Worm (Caenorhabditis elegans) whole organism, L4 larva: ENCODE measurements around the gene C03B1.7.

Source experiments
- D1046.2 ChIP-seq: fragments of 200-800 bp; sonication (Bioruptor generic); IDR thresholded peaks from 2 replicates; pipeline ENCODE4 v1.3.6; 2022; ENCODE audit warnings: missing genetic modification characterization, missing compliant biosample characterization
- F37D6.2 ChIP-seq: sonication (generic microtip); optimal IDR thresholded peaks from 2 replicates; lab custom pipeline; 2016; ENCODE audit warnings: mild to moderate bottlenecking, missing genetic modification characterization, missing compliant biosample characterization
- F44E2.7 ChIP-seq: fragments of 200-800 bp; sonication (Bioruptor generic); IDR thresholded peaks from 2 replicates; pipeline ENCODE4 v2.1.2; 2022; ENCODE audit warnings: missing genetic modification characterization, missing compliant biosample characterization
- F49E8.2 ChIP-seq: sonication (generic microtip); optimal IDR thresholded peaks from 2 replicates; lab custom pipeline; 2016; ENCODE audit warnings: missing compliant biosample characterization, mild to moderate bottlenecking, missing genetic modification characterization, borderline replicate concordance
- R02D3.7 ChIP-seq: fragments of 150-350 bp; sonication (generic microtip); optimal IDR thresholded peaks from 3 replicates; lab custom pipeline; 2014; ENCODE audit warnings: missing biosample characterization, missing genetic modification characterization
- T20F7.1 ChIP-seq: fragments of 200-800 bp; sonication (Bioruptor generic); optimal IDR thresholded peaks from 2 replicates; lab custom pipeline; 2018; ENCODE audit warnings: mild to moderate bottlenecking, missing genetic modification characterization, missing compliant biosample characterization
- Y105C5A.15 ChIP-seq: fragments of 200-800 bp; sonication (Bioruptor generic); IDR thresholded peaks from 2 replicates; pipeline ENCODE4 v1.3.6; 2022; ENCODE audit warnings: missing genetic modification characterization, missing compliant biosample characterization
- Y48G9A.11 ChIP-seq: fragments of 200-800 bp; sonication (Bioruptor generic); IDR thresholded peaks from 2 replicates; pipeline ENCODE4 v1.3.6; 2022; ENCODE audit warnings: missing genetic modification reagents, missing genetic modification characterization, missing compliant biosample characterization
- Y5F2A.4 ChIP-seq: fragments of 200-800 bp; sonication (Bioruptor generic); optimal IDR thresholded peaks from 2 replicates; lab custom pipeline; 2018; ENCODE audit warnings: mild to moderate bottlenecking, missing genetic modification characterization, missing compliant biosample characterization
- Y75B8A.6 ChIP-seq: fragments of 200-800 bp; sonication (Bioruptor generic); IDR thresholded peaks from 2 replicates; pipeline ENCODE4 v1.3.6; 2022; ENCODE audit warnings: missing genetic modification reagents, missing genetic modification characterization, missing compliant biosample characterization
- aly-2 ChIP-seq: sonication (generic microtip); optimal IDR thresholded peaks from 2 replicates; lab custom pipeline; 2018; ENCODE audit warnings: missing biosample characterization, missing genetic modification characterization
- ama-1 ChIP-seq: fragments of 150-350 bp; optimal IDR thresholded peaks from 2 replicates; lab custom pipeline; 2014; ENCODE audit warnings: inconsistent platforms, mixed read lengths
- arid-1 ChIP-seq: fragments of 200-800 bp; sonication (Bioruptor generic); conservative IDR thresholded peaks from 2 replicates; pipeline ENCODE4 v1.3.6; 2022; ENCODE audit warnings: missing genetic modification reagents, missing genetic modification characterization, missing compliant biosample characterization
- ceh-20 ChIP-seq: fragments of 200-800 bp; sonication (Bioruptor generic); IDR thresholded peaks from 2 replicates; pipeline ENCODE4 v1.3.6; 2022; ENCODE audit warnings: missing genetic modification reagents, missing genetic modification characterization, missing compliant biosample characterization
- ceh-44 ChIP-seq: fragments of 200-800 bp; sonication (Bioruptor generic); IDR thresholded peaks from 2 replicates; pipeline ENCODE4 v1.3.6; 2022; ENCODE audit warnings: missing genetic modification reagents, missing genetic modification characterization, missing compliant biosample characterization
- ces-1 ChIP-seq: fragments of 150-350 bp; sonication (generic microtip); optimal IDR thresholded peaks from 4 replicates; lab custom pipeline; 2014; ENCODE audit warnings: missing biosample characterization, missing genetic modification reagents, missing genetic modification characterization
- ctbp-1 ChIP-seq: fragments of 200-800 bp; sonication (Bioruptor generic); IDR thresholded peaks from 2 replicates; pipeline ENCODE4 v1.3.6; 2022; ENCODE audit warnings: missing genetic modification reagents, missing genetic modification characterization, missing compliant biosample characterization
- daf-8 ChIP-seq: fragments of 200-800 bp; sonication (Bioruptor generic); IDR thresholded peaks from 2 replicates; pipeline ENCODE4 v1.3.6; 2022; ENCODE audit warnings: missing genetic modification characterization, missing compliant biosample characterization
- dmd-6 ChIP-seq: fragments of 200-800 bp; sonication (Bioruptor generic); IDR thresholded peaks from 2 replicates; pipeline ENCODE4 v1.3.6; 2022; ENCODE audit warnings: missing genetic modification reagents, missing genetic modification characterization, missing compliant biosample characterization
- dmd-9 ChIP-seq: fragments of 200-800 bp; sonication (Bioruptor generic); IDR thresholded peaks from 2 replicates; pipeline ENCODE4 v1.3.6; 2022; ENCODE audit warnings: missing genetic modification reagents, missing genetic modification characterization, missing compliant biosample characterization
- dpl-1 ChIP-seq: fragments of 150-350 bp; optimal IDR thresholded peaks from 2 replicates; lab custom pipeline; 2014; ENCODE audit warnings: missing biosample characterization, missing genetic modification reagents, missing genetic modification characterization
- duxl-1 ChIP-seq: sonication (generic microtip); optimal IDR thresholded peaks from 2 replicates; lab custom pipeline; 2016; ENCODE audit warnings: mild to moderate bottlenecking, missing genetic modification characterization, moderate library complexity, missing compliant biosample characterization; ENCODE audit not compliant: poor library complexity
- dve-1 ChIP-seq: sonication (generic microtip); optimal IDR thresholded peaks from 2 replicates; lab custom pipeline; 2017; ENCODE audit warnings: antibody characterized with exemption, mild to moderate bottlenecking, missing genetic modification characterization, missing compliant biosample characterization; ENCODE audit not compliant: insufficient read depth
- egl-27 ChIP-seq: sonication (generic microtip); optimal IDR thresholded peaks from 3 replicates; lab custom pipeline; 2017; ENCODE audit warnings: missing biosample characterization, missing genetic modification reagents, missing genetic modification characterization
- egl-43 ChIP-seq: fragments of 200-800 bp; sonication (Bioruptor generic); IDR thresholded peaks from 2 replicates; pipeline ENCODE4 v1.3.6; 2022; ENCODE audit warnings: missing genetic modification reagents, missing genetic modification characterization, missing compliant biosample characterization
- fkh-10 ChIP-seq: fragments of 150-350 bp; optimal IDR thresholded peaks from 2 replicates; lab custom pipeline; 2014; ENCODE audit warnings: missing biosample characterization, missing genetic modification reagents, missing genetic modification characterization
- hif-1 ChIP-seq, 2 experiments: sonication (generic microtip); optimal IDR thresholded peaks; 2 replicates each; lab custom pipeline; 2016 to 2017; ENCODE audit warnings: missing compliant biosample characterization in 2 of 2, missing genetic modification characterization in 2 of 2, missing genetic modification reagents in 2 of 2, missing genotype in 2 of 2, mild to moderate bottlenecking in 1 of 2
- jun-1 ChIP-seq: fragments of 150-350 bp; optimal IDR thresholded peaks from 2 replicates; lab custom pipeline; 2014; ENCODE audit warnings: missing biosample characterization, missing genetic modification reagents, missing genetic modification characterization
- lin-13 ChIP-seq: fragments of 150-350 bp; optimal IDR thresholded peaks from 2 replicates; lab custom pipeline; 2014; ENCODE audit warnings: missing biosample characterization, missing genetic modification reagents, missing genetic modification characterization
- lsy-2 ChIP-seq, 2 experiments: fragments of 150-350 bp in 1 of 2; sonication (generic microtip) in 1 of 2; optimal IDR thresholded peaks; 2 replicates each; lab custom pipeline; 2014 to 2017; ENCODE audit warnings: missing biosample characterization in 2 of 2, missing genetic modification characterization in 2 of 2
- madf-5 ChIP-seq, 2 experiments: fragments of 200-800 bp; sonication (Bioruptor generic); IDR thresholded peaks; 2 replicates each; pipeline ENCODE4 v1.3.6; 2022; ENCODE audit warnings: missing compliant biosample characterization in 2 of 2, missing genetic modification characterization in 2 of 2
- mes-2 ChIP-seq: sonication (generic microtip); optimal IDR thresholded peaks from 2 replicates; lab custom pipeline; 2016; ENCODE audit warnings: missing genotype, mild to moderate bottlenecking, missing genetic modification characterization, missing compliant biosample characterization; ENCODE audit not compliant: poor library complexity, severe bottlenecking
- nhr-11 ChIP-seq: fragments of 150-350 bp; optimal IDR thresholded peaks from 2 replicates; lab custom pipeline; 2014; ENCODE audit warnings: missing biosample characterization, missing genetic modification characterization
- nhr-25 ChIP-seq: sonication (generic microtip); optimal IDR thresholded peaks from 2 replicates; lab custom pipeline; 2017; ENCODE audit warnings: missing genetic modification characterization, mild to moderate bottlenecking, missing compliant biosample characterization, antibody characterized with exemption, moderate library complexity, borderline replicate concordance; ENCODE audit not compliant: insufficient read depth
- nhr-77 ChIP-seq: fragments of 150-350 bp; optimal IDR thresholded peaks from 2 replicates; lab custom pipeline; 2014; ENCODE audit warnings: missing biosample characterization, missing genetic modification characterization
- rbr-2 ChIP-seq: sonication (generic microtip); optimal IDR thresholded peaks from 2 replicates; lab custom pipeline; 2016; ENCODE audit warnings: missing genotype, missing genetic modification characterization, missing compliant biosample characterization
- saeg-2 ChIP-seq: fragments of 200-800 bp; sonication (Bioruptor generic); IDR thresholded peaks from 2 replicates; pipeline ENCODE4 v1.3.6; 2022; ENCODE audit warnings: missing genetic modification reagents, missing genetic modification characterization, missing compliant biosample characterization
- set-16 ChIP-seq: fragments of 200-800 bp; sonication (Bioruptor generic); IDR thresholded peaks from 2 replicates; pipeline ENCODE4 v1.3.6; 2022; ENCODE audit warnings: missing genetic modification reagents, missing genetic modification characterization, missing compliant biosample characterization
- skn-1 ChIP-seq: fragments of 150-350 bp; optimal IDR thresholded peaks from 2 replicates; lab custom pipeline; 2014; ENCODE audit warnings: missing biosample characterization, missing genetic modification characterization
- snpc-4 ChIP-seq: fragments of 150-350 bp; optimal IDR thresholded peaks from 2 replicates; lab custom pipeline; 2014; ENCODE audit warnings: missing biosample characterization, missing genetic modification characterization
- unc-130 ChIP-seq: sonication (generic microtip); optimal IDR thresholded peaks from 2 replicates; lab custom pipeline; 2016; ENCODE audit warnings: missing genetic modification reagents, missing genetic modification characterization, missing compliant biosample characterization
- unc-39 ChIP-seq: sonication (generic microtip); optimal IDR thresholded peaks from 2 replicates; lab custom pipeline; 2017; ENCODE audit warnings: missing biosample characterization, missing genetic modification characterization
- unc-62 ChIP-seq, 3 experiments: fragments of 150-350 bp in 1 of 3; sonication (generic microtip); optimal IDR thresholded peaks in 2 of 3; peaks in 1 of 3; 1 replicate in 1 of 3; 2 replicates in 2 of 3; lab custom pipeline; 2014 to 2017; ENCODE audit warnings: missing biosample characterization in 3 of 3, missing genetic modification characterization in 3 of 3, missing genetic modification reagents in 3 of 3, missing genotype in 1 of 3
- zfp-2 ChIP-seq: sonication (generic microtip); optimal IDR thresholded peaks from 2 replicates; lab custom pipeline; 2016; ENCODE audit warnings: mild to moderate bottlenecking, missing genetic modification characterization, missing compliant biosample characterization
- zfp-3 ChIP-seq: fragments of 200-800 bp; sonication (Bioruptor generic); conservative IDR thresholded peaks from 2 replicates; pipeline ENCODE4 v1.3.6; 2022; ENCODE audit warnings: missing genetic modification reagents, missing genetic modification characterization, missing compliant biosample characterization
- zip-11 ChIP-seq: fragments of 200-800 bp; sonication (Bioruptor generic); IDR thresholded peaks from 2 replicates; pipeline ENCODE4 v1.3.6; 2022; ENCODE audit warnings: missing genetic modification characterization, missing compliant biosample characterization
- ztf-11 ChIP-seq: fragments of 150-350 bp; optimal IDR thresholded peaks from 2 replicates; lab custom pipeline; 2014; ENCODE audit warnings: missing biosample characterization, missing genetic modification characterization
- ztf-7 ChIP-seq: fragments of 150-350 bp; optimal IDR thresholded peaks from 2 replicates; lab custom pipeline; 2014; ENCODE audit warnings: missing biosample characterization, missing genetic modification characterization

The C03B1.7 gene

DNA sequence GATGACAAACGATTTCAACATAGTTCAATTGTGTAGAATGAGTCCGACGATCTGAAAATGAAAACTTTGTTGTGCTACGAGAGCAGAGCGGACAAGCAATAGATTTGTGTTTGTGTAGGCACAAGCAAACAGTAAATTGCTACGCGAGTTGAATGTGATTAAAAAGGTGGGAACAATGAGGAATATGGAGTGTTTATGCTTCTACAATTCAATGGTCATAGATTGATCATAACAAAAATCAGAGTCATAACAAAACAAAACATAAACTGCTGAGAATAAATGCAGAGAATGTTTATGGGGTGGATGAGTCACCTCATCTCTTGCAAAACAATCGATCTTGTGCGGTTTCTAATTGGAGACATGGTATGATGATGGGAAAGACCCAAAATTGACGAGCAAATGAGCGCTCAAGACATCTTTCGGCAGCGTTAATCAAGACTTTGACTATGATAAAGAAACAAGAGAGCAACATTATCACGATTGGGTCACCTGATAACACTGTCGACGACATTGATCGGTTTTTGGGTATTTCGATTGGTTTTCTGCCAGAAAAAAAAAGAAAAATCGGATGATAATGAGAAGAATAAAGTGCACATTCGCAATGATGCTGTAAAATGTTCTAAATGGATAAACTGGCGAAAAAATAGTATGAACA is 36.1 kb downstream of the C03B1.7 start, which contains the start of gene lmp-1 (continued):
- TF ChIP-seq mes-2 = no peak
- peak; percentile 25 for TF ChIP-seq dve-1 (tag; lab: Kevin White, UChicago)
- TF ChIP-seq nhr-25 = no peak
- peak; percentile 38; the same call in 1 of the 2 replicates for TF ChIP-seq dmd-6
- no peak for TF ChIP-seq unc-130
- no peak for TF ChIP-seq Y5F2A.4 (GFP tag; lab: Kevin White, UChicago)
- no peak for TF ChIP-seq set-16 (GFP tag; lab: Robert Waterston, UW)

DNA sequence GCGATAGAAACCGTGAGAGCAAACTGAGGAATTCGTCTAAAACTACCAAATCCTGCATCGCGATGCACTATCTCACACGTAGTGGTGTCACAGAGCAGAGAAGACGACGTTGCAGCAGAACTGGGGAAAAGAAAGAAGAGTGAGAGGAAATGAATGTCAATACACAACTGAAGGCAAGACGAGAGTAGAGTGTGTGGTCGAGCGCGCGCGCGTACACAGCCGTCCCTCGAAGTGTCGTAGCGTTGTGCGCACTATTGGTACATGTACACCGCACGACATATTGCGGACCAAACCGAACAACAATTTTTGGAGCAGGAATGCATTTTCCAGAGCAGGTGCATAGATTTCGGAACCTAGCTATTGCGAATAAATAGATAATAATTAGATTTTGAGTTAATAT is 36.8 kb downstream of the C03B1.7 start:
- peak in 1 of 2 experiments; percentile 22 for TF ChIP-seq hif-1 (tag; optimal IDR thresholded peaks at IDR 0.05; lab: Kevin White, UChicago)
- TF ChIP-seq dmd-6 = peak; percentile 37
- no peak for TF ChIP-seq unc-130
- no peak for TF ChIP-seq T20F7.1 (GFP tag; lab: Kevin White, UChicago)
- peak; percentile 78 for TF ChIP-seq mes-2
- no peak for TF ChIP-seq ceh-44 (GFP tag; lab: Robert Waterston, UW)
- TF ChIP-seq unc-62 (GFP tag; optimal IDR thresholded peaks at IDR 0.05 in 1 of 2; lab: Kevin White, UChicago) = peak in 1 of 2 experiments; percentile 82
- no peak for TF ChIP-seq unc-62 (tag; optimal IDR thresholded peaks at IDR 0.05; lab: Kevin White, UChicago)
- TF ChIP-seq R02D3.7 (tag; lab: Kevin White, UChicago) = no peak
- no peak for TF ChIP-seq egl-27
- no peak for TF ChIP-seq zfp-3 (GFP tag; lab: Robert Waterston, UW)
- no peak for TF ChIP-seq F44E2.7 (GFP tag; lab: Robert Waterston, UW)
- no peak for TF ChIP-seq dpl-1 (GFP tag; lab: Kevin White, UChicago)
- TF ChIP-seq Y105C5A.15 = no peak
- peak; percentile 73 for TF ChIP-seq ceh-20 (GFP tag; lab: Robert Waterston, UW)
- peak; percentile 8 for TF ChIP-seq nhr-77
- no peak for TF ChIP-seq zip-11 (GFP tag; lab: Robert Waterston, UW)
- TF ChIP-seq nhr-11 = no peak
- TF ChIP-seq ctbp-1 (GFP tag; lab: Robert Waterston, UW) = peak; percentile 51; the same call in 1 of the 2 replicates
- no peak for TF ChIP-seq D1046.2 (GFP tag; lab: Robert Waterston, UW)
- no peak for TF ChIP-seq snpc-4
- no peak for TF ChIP-seq ces-1 (GFP tag; lab: Kevin White, UChicago)
- no peak for TF ChIP-seq Y48G9A.11 (GFP tag; lab: Robert Waterston, UW)
- no peak for TF ChIP-seq ztf-7 (tag; lab: Kevin White, UChicago)
- peak; percentile 32 for TF ChIP-seq lin-13 (GFP tag; lab: Kevin White, UChicago)
- TF ChIP-seq rbr-2 (tag; lab: Kevin White, UChicago) = peak; percentile 88
- TF ChIP-seq unc-39 = no peak
- peak; percentile 26 to 59 for TF ChIP-seq lsy-2 (tag; optimal IDR thresholded peaks at IDR 0.05; lab: Kevin White, UChicago)
- no peak for TF ChIP-seq daf-8 (GFP tag; lab: Robert Waterston, UW)
- no peak for TF ChIP-seq saeg-2 (GFP tag; lab: Robert Waterston, UW)
- no peak for TF ChIP-seq dmd-9 (GFP tag; lab: Robert Waterston, UW)
- TF ChIP-seq zfp-2 (tag; lab: Kevin White, UChicago) = no peak
- TF ChIP-seq fkh-10 = peak; percentile 17
- TF ChIP-seq F37D6.2 = peak; percentile 48
- TF ChIP-seq duxl-1 = no peak
- TF ChIP-seq jun-1 (tag; lab: Kevin White, UChicago) = no peak
- no peak for TF ChIP-seq arid-1
- TF ChIP-seq aly-2 (tag; lab: Kevin White, UChicago) = no peak
- TF ChIP-seq ama-1 (lab: Kevin White, UChicago) = no peak
- no peak for TF ChIP-seq Y75B8A.6
- no peak for TF ChIP-seq madf-5 (GFP tag; IDR thresholded peaks at IDR 0.05; lab: Robert Waterston, UW)
- no peak for TF ChIP-seq F49E8.2 (tag; lab: Kevin White, UChicago)
- peak; percentile 61; the same call in 1 of the 2 replicates for TF ChIP-seq egl-43 (GFP tag; lab: Robert Waterston, UW)
- no peak for TF ChIP-seq ztf-11 (tag; lab: Kevin White, UChicago)
- TF ChIP-seq skn-1 (tag; lab: Kevin White, UChicago) = no peak
